Fruit fly (Drosophila melanogaster): ENCODE data around the gene Wnk.
A peak's percentile ranks its signal among the peaks of the same experiment; 100 is the strongest.

dm6 chr3L:21573831-21574230 lies 19.1 kb upstream of the Wnk start, which contains the start of gene EMC10:
- TF ChIP-seq toe (GFP tag; optimal IDR thresholded peaks at IDR 0.05) (no peak), bab1 (GFP tag; optimal IDR thresholded peaks at IDR 0.05) (no peak), Hr96 (GFP tag; optimal IDR thresholded peaks at IDR 0.05) (no peak), kay (GFP tag; ENCODE audit: borderline replicate concordance) (peak; percentile 44), cnc (optimal IDR thresholded peaks at IDR 0.05) (no peak), CG7045 (GFP tag; optimal IDR thresholded peaks at IDR 0.05) (no peak)
